Fruit fly (Drosophila melanogaster): ENCODE measurements around the gene CG15386.

- TF ChIP-seq gt (GFP tag; IDR thresholded peaks at IDR 0.05) = 0 out of 2 replicates have a peak, but pooled peaks have one; percentile 20
- TF ChIP-seq zfh2 (GFP tag; optimal IDR thresholded peaks at IDR 0.05) = peak; percentile 83
- TF ChIP-seq CG5180 (GFP tag; optimal IDR thresholded peaks at IDR 0.05) = peak; percentile 38
- peak; percentile 63; the same call in 2 of the 4 replicates for TF ChIP-seq Gug (GFP tag; IDR thresholded peaks at IDR 0.05)
- no peak for TF ChIP-seq odd (GFP tag; optimal IDR thresholded peaks at IDR 0.05)
- no peak for TF ChIP-seq YL-1 (GFP tag; optimal IDR thresholded peaks at IDR 0.05)
- TF ChIP-seq CG13123 (GFP tag; optimal IDR thresholded peaks at IDR 0.05) = peak; percentile 34
- peak; percentile 75 for TF ChIP-seq CG12155 (GFP tag; optimal IDR thresholded peaks at IDR 0.05)
- peak; percentile 82 for TF ChIP-seq CG10147 (GFP tag; optimal IDR thresholded peaks at IDR 0.05)
- TF ChIP-seq fd3F (GFP tag; optimal IDR thresholded peaks at IDR 0.05) = peak; percentile 69
- peak; percentile 53 for TF ChIP-seq CG17829 (tag; optimal IDR thresholded peaks at IDR 0.05)
- TF ChIP-seq CG14860 (GFP tag; IDR thresholded peaks at IDR 0.05; ENCODE audit: partially characterized antibody) = no peak
Observed at dm6 chr2L:2179366-2179765, 37.7 kb downstream of the CG15386 start.

Measured in whole organism, embryonic.